Fruit fly (Drosophila melanogaster): ENCODE data around the gene Sytalpha.

Sytalpha gene

dm6 chr2L:17560125-17561019 lies 31.7 kb upstream of the Sytalpha start:
- TF ChIP-seq OdsH (GFP tag; optimal IDR thresholded peaks at IDR 0.05) (no peak), HLH106 (tag; optimal IDR thresholded peaks at IDR 0.05) (no peak), psq (GFP tag; optimal IDR thresholded peaks at IDR 0.05) (no peak), Hnf4 (GFP tag; optimal IDR thresholded peaks at IDR 0.05) (no peak), dmrt93B (GFP tag; optimal IDR thresholded peaks at IDR 0.05) (no peak), jim (GFP tag; optimal IDR thresholded peaks at IDR 0.05) (no peak), CG9705 (GFP tag; optimal IDR thresholded peaks at IDR 0.05) (no peak), GATAd (GFP tag; optimal IDR thresholded peaks at IDR 0.05) (no peak), Hr78 (GFP tag; optimal IDR thresholded peaks at IDR 0.05) (no peak), CrebA (GFP tag; optimal IDR thresholded peaks at IDR 0.05; ENCODE audit: borderline replicate concordance) (no peak), Abd-B (GFP tag; optimal IDR thresholded peaks at IDR 0.05) (no peak), pan (optimal IDR thresholded peaks at IDR 0.05) (no peak), sage (GFP tag; optimal IDR thresholded peaks at IDR 0.05) (no peak), Myc (optimal IDR thresholded peaks at IDR 0.05) (no peak)

DNA sequence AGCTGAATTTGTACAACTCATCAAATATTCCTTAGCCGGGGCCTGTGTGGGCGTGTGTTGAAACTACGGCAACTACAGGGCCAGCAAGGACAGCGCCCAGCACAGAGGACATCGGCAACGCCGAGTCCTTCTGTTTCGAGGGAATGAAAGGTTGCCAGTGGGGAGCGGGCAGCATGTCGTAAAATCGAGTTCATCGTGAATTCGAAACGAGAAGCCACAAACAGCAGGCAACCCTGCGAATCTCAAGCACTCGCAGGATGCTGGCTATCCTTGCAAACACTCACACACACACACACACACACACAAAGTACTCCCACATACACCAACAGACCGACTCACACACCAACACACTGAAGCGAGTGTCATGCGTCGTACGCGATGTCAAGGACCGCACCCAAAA lies 30.1 kb upstream of the Sytalpha start:
- TF ChIP-seq HLH106 (tag; optimal IDR thresholded peaks at IDR 0.05): no peak
- TF ChIP-seq rgr (GFP tag; optimal IDR thresholded peaks at IDR 0.05): no peak
- TF ChIP-seq sv (GFP tag; optimal IDR thresholded peaks at IDR 0.05): no peak
- no peak for TF ChIP-seq jim (GFP tag; optimal IDR thresholded peaks at IDR 0.05)
- no peak for TF ChIP-seq Dif (GFP tag; optimal IDR thresholded peaks at IDR 0.05; ENCODE audit: partially characterized antibody)
- TF ChIP-seq pan (optimal IDR thresholded peaks at IDR 0.05): no peak
- no peak for TF ChIP-seq dl (GFP tag; optimal IDR thresholded peaks at IDR 0.05; ENCODE audit: insufficient read depth in 1 of 2, partially characterized antibody in 2 of 2)
- no peak for TF ChIP-seq GATAd (GFP tag; optimal IDR thresholded peaks at IDR 0.05)
- no peak for TF ChIP-seq Rel (GFP tag; optimal IDR thresholded peaks at IDR 0.05)
- no peak for TF ChIP-seq Rel (tag; optimal IDR thresholded peaks at IDR 0.05)
- no peak for TF ChIP-seq CG9705 (GFP tag; optimal IDR thresholded peaks at IDR 0.05)
- no peak for TF ChIP-seq h (GFP tag; optimal IDR thresholded peaks at IDR 0.05)
- TF ChIP-seq br (GFP tag; optimal IDR thresholded peaks at IDR 0.05): no peak
- no peak for TF ChIP-seq CG32264 (GFP tag; optimal IDR thresholded peaks at IDR 0.05)
- no peak for TF ChIP-seq woc (GFP tag; optimal IDR thresholded peaks at IDR 0.05)
- no peak for TF ChIP-seq foxo (GFP tag; optimal IDR thresholded peaks at IDR 0.05)
- no peak for TF ChIP-seq brk (GFP tag; optimal IDR thresholded peaks at IDR 0.05)
- TF ChIP-seq OdsH (GFP tag; optimal IDR thresholded peaks at IDR 0.05): no peak
- TF ChIP-seq sage (GFP tag; optimal IDR thresholded peaks at IDR 0.05): no peak
- no peak for TF ChIP-seq usp (GFP tag; optimal IDR thresholded peaks at IDR 0.05)
- TF ChIP-seq Hr83 (GFP tag; optimal IDR thresholded peaks at IDR 0.05; ENCODE audit: poor library complexity, severe bottlenecking): no peak

DNA sequence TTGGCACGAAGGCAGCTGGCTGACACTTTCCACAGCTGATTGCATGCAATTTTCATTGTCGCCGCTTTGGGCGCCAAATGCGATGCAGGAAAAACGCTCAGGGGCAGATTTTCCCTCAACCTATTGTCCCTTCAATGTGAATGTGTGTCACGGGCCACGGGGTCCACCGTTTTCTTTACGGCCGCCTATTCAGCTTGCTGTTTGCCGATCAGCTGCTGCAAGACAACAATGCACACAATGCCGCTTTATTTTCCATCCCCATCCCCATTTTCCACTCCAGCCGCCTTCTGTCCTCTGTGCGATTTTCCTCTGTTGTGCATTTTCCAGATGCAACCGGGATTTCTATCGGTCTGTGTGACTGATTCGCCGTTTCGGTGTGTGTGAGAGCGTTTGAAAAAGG lies 27.4 kb upstream of the Sytalpha start:
- no peak for TF ChIP-seq dl (GFP tag; optimal IDR thresholded peaks at IDR 0.05; ENCODE audit: insufficient read depth in 1 of 2, partially characterized antibody in 2 of 2)
- TF ChIP-seq dmrt93B (GFP tag; optimal IDR thresholded peaks at IDR 0.05): no peak
- no peak for TF ChIP-seq pan (optimal IDR thresholded peaks at IDR 0.05)
- no peak for TF ChIP-seq Hr83 (GFP tag; optimal IDR thresholded peaks at IDR 0.05; ENCODE audit: poor library complexity, severe bottlenecking)
- no peak for TF ChIP-seq CG32264 (GFP tag; optimal IDR thresholded peaks at IDR 0.05)
- TF ChIP-seq dsf (GFP tag; optimal IDR thresholded peaks at IDR 0.05; ENCODE audit: borderline replicate concordance): no peak
- no peak for TF ChIP-seq sv (GFP tag; optimal IDR thresholded peaks at IDR 0.05)
- TF ChIP-seq Hnf4 (GFP tag; optimal IDR thresholded peaks at IDR 0.05): no peak
- no peak for TF ChIP-seq sage (GFP tag; optimal IDR thresholded peaks at IDR 0.05)
- TF ChIP-seq Vsx2 (GFP tag; optimal IDR thresholded peaks at IDR 0.05; ENCODE audit: partially characterized antibody): no peak
- TF ChIP-seq OdsH (GFP tag; optimal IDR thresholded peaks at IDR 0.05): no peak
- no peak for TF ChIP-seq foxo (GFP tag; optimal IDR thresholded peaks at IDR 0.05)
- TF ChIP-seq usp (GFP tag; optimal IDR thresholded peaks at IDR 0.05): no peak
- no peak for TF ChIP-seq CG9705 (GFP tag; optimal IDR thresholded peaks at IDR 0.05)
- no peak for TF ChIP-seq Hr78 (GFP tag; optimal IDR thresholded peaks at IDR 0.05)
- no peak for TF ChIP-seq br (GFP tag; optimal IDR thresholded peaks at IDR 0.05)
- TF ChIP-seq Abd-B (GFP tag; optimal IDR thresholded peaks at IDR 0.05): no peak
- no peak for TF ChIP-seq psq (GFP tag; optimal IDR thresholded peaks at IDR 0.05)
- no peak for TF ChIP-seq ey (GFP tag; optimal IDR thresholded peaks at IDR 0.05)

DNA sequence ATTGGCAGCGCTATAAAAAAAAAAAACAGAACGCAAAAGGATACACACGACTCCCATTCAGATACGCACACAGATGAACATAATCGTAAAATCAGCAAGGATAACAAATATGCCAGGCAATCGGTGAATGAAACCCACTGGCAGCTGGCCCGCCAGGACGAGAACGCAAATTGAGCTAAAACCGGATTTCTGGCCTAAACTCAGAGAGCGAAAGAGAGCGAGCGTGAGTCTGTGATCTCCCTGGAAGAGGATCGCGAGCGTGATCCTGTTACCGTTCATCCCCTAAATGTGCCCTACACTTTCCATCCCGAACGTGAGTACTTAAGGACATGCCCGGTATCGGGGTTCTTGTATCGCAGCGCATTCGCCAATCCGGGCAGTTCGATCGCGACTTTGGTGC lies 26.3 kb upstream of the Sytalpha start:
- TF ChIP-seq dl (GFP tag; optimal IDR thresholded peaks at IDR 0.05; ENCODE audit: insufficient read depth in 1 of 2, partially characterized antibody in 2 of 2) (no peak), pan (optimal IDR thresholded peaks at IDR 0.05) (no peak), Rel (GFP tag; optimal IDR thresholded peaks at IDR 0.05) (no peak), Rel (tag; optimal IDR thresholded peaks at IDR 0.05) (no peak), Mio (GFP tag; optimal IDR thresholded peaks at IDR 0.05) (no peak), Hr83 (GFP tag; optimal IDR thresholded peaks at IDR 0.05; ENCODE audit: poor library complexity, severe bottlenecking) (no peak), Hr78 (GFP tag; optimal IDR thresholded peaks at IDR 0.05) (no peak), Myc (optimal IDR thresholded peaks at IDR 0.05) (no peak), rgr (GFP tag; optimal IDR thresholded peaks at IDR 0.05) (no peak), N (GFP tag; optimal IDR thresholded peaks at IDR 0.05) (no peak), usp (GFP tag; optimal IDR thresholded peaks at IDR 0.05) (no peak), OdsH (GFP tag; optimal IDR thresholded peaks at IDR 0.05) (no peak), ey (GFP tag; optimal IDR thresholded peaks at IDR 0.05) (no peak), Vsx2 (GFP tag; optimal IDR thresholded peaks at IDR 0.05; ENCODE audit: partially characterized antibody) (no peak), jim (GFP tag; optimal IDR thresholded peaks at IDR 0.05) (no peak), h (GFP tag; optimal IDR thresholded peaks at IDR 0.05) (no peak), br (GFP tag; optimal IDR thresholded peaks at IDR 0.05) (no peak), lola (GFP tag; optimal IDR thresholded peaks at IDR 0.05) (no peak), woc (GFP tag; optimal IDR thresholded peaks at IDR 0.05) (no peak)
